Worm (Caenorhabditis elegans) whole organism, late embryonic: ENCODE data around the gene tin-9.1.

ENCODE experiments used
- ceh-30 ChIP-seq: fragments of 150-350 bp; optimal IDR thresholded peaks from 2 replicates; lab custom pipeline; 2014; ENCODE audit warnings: missing biosample characterization, missing genetic modification characterization
- unc-55 ChIP-seq: sonication (generic microtip); optimal IDR thresholded peaks from 2 replicates; lab custom pipeline; 2017; ENCODE audit warnings: missing biosample characterization, missing genetic modification reagents, missing genetic modification characterization

DNA sequence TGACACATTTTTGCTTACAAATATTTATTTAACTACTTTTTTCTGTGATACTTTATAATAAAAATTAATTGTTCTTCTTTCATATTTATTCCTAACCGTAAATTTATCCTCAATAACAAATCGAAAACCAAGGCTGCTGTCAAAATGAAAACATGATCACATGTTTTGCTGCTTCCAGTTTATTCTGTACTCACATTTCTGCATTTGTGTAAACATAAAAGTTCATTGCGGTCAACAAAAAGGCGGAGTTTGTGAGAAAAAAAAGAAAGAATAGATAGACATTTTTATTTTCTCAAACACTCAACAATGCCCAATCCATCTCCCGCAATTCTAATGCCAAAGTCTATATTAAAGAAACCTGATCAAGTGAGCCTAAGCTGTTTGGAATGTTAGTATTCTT, 8.6 kb downstream of the tin-9.1 start, which contains the start of gene C06G3.3:
- no peak for TF ChIP-seq unc-55 (GFP tag; lab: Kevin White, UChicago)
- TF ChIP-seq ceh-30 (tag; lab: Kevin White, UChicago) = no peak
